Fruit fly (Drosophila melanogaster): ENCODE data around the gene UbcE2H.

Gene UbcE2H

dm6 chrX:8046520-8046919 is 47.3 kb downstream of the UbcE2H start:
- no peak for TF ChIP-seq insv (optimal IDR thresholded peaks at IDR 0.05)
- no peak for TF ChIP-seq ttk (optimal IDR thresholded peaks at IDR 0.05)
- no peak for TF ChIP-seq Myc (optimal IDR thresholded peaks at IDR 0.05)
- no peak for TF ChIP-seq Sin3A (optimal IDR thresholded peaks at IDR 0.05)
- no peak for TF ChIP-seq psq (optimal IDR thresholded peaks at IDR 0.05)
- no peak for TF ChIP-seq h (optimal IDR thresholded peaks at IDR 0.05)

DNA sequence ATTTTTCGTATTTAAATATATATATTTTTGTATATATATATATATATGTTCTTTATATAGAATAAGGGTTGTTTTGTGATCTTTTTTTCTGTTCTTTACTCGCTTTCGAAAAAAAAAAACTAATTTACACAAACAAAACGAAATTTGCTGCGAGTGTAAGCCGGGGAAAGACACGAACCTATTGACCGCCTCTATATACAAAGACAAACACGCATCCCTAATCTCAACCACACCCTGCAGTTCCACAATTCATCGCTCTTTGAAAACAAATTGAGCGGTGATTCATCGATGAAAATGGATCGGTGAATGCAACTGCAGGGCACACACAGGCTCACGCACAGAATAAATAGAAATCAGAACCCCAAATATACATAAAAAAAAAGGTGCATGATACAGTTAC is 54.9 kb downstream of the UbcE2H start:
- TF ChIP-seq insv (optimal IDR thresholded peaks at IDR 0.05) = no peak
- no peak for TF ChIP-seq ttk (optimal IDR thresholded peaks at IDR 0.05)
- TF ChIP-seq Sin3A (optimal IDR thresholded peaks at IDR 0.05) = no peak
- no peak for TF ChIP-seq psq (optimal IDR thresholded peaks at IDR 0.05)
- no peak for TF ChIP-seq h (optimal IDR thresholded peaks at IDR 0.05)
- no peak for TF ChIP-seq Myc (optimal IDR thresholded peaks at IDR 0.05)

All from Kc167 (cell line).